Fruit fly (Drosophila melanogaster): Measurements from ENCODE around the gene CG4069.

The CG4069 gene

DNA sequence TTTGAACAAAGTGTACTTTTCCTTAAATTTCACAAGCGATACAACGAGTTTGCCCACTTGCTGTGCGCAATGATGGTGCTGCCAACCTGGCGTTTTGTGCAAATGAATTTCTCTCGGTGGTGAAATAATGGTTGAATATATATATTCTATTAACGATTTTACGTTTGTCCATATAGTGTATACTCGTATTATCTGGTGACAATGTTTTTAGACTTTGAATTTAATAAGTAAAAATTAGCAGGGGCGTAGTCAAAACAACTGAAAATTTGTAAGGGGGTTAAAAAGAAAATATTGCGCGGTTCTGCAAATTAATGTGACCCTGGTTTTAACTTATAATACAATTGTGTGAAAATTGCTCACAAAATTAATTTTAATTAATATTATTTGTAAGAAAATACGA, 13.2 kb downstream of the CG4069 start, which contains the start of the genes ver and Gcn5 (continued):
- TF ChIP-seq Poxn (GFP tag; IDR thresholded peaks at IDR 0.05) (peak; percentile 78; the same call in 1 of the 2 replicates), CG8089 (GFP tag; optimal IDR thresholded peaks at IDR 0.05) (peak; percentile 70), CG11456 (GFP tag; IDR thresholded peaks at IDR 0.05) (peak; percentile 93), Lim3 (GFP tag; IDR thresholded peaks at IDR 0.05) (peak; percentile 57; the same call in 1 of the 2 replicates), Lpt (GFP tag; optimal IDR thresholded peaks at IDR 0.05) (no peak), dimm (GFP tag; IDR thresholded peaks at IDR 0.05) (peak; percentile 79), Oaz (GFP tag; IDR thresholded peaks at IDR 0.05) (peak; percentile 78), hb (GFP tag; IDR thresholded peaks at IDR 0.05; ENCODE audit: partially characterized antibody) (no peak), fd64A (GFP tag; optimal IDR thresholded peaks at IDR 0.05) (peak; percentile 25), Hr39 (optimal IDR thresholded peaks at IDR 0.05) (no peak), pan (optimal IDR thresholded peaks at IDR 0.05) (no peak), pan (GFP tag; optimal IDR thresholded peaks at IDR 0.05 in 1 of 2, IDR thresholded peaks at IDR 0.05 in 1 of 2) (peak in 1 of 2 experiments; percentile 95), Awh (GFP tag; IDR thresholded peaks at IDR 0.05) (peak; percentile 93), crp (GFP tag; optimal IDR thresholded peaks at IDR 0.05) (peak in 1 of 2 experiments; percentile 65), Sry-β (GFP tag; optimal IDR thresholded peaks at IDR 0.05) (peak; percentile 36), dati (GFP tag; IDR thresholded peaks at IDR 0.05) (peak; percentile 79), CG7839 (tag; optimal IDR thresholded peaks at IDR 0.05) (peak; percentile 93), sd (tag; optimal IDR thresholded peaks at IDR 0.05) (no peak), CG10366 (GFP tag; IDR thresholded peaks at IDR 0.05) (peak; percentile 95), stwl (tag; optimal IDR thresholded peaks at IDR 0.05) (peak; percentile 93), her (GFP tag; optimal IDR thresholded peaks at IDR 0.05) (peak; percentile 1), ab (GFP tag; optimal IDR thresholded peaks at IDR 0.05) (peak; percentile 44), ssp (GFP tag; IDR thresholded peaks at IDR 0.05) (peak; percentile 86), CG8765 (GFP tag; IDR thresholded peaks at IDR 0.05) (peak; percentile 86), ftz-f1 (GFP tag; optimal IDR thresholded peaks at IDR 0.05) (peak; percentile 32), toy (GFP tag; IDR thresholded peaks at IDR 0.05) (peak; percentile 69; the same call in 1 of the 2 replicates), CHES-1-like (GFP tag; optimal IDR thresholded peaks at IDR 0.05) (peak; percentile 64), tap (tag; optimal IDR thresholded peaks at IDR 0.05) (peak; percentile 88), Dbx (GFP tag; IDR thresholded peaks at IDR 0.05) (peak; percentile 94), ewg (GFP tag; optimal IDR thresholded peaks at IDR 0.05) (peak; percentile 90), CG16863 (GFP tag; optimal IDR thresholded peaks at IDR 0.05) (peak; percentile 79), ac (GFP tag; optimal IDR thresholded peaks at IDR 0.05) (peak; percentile 20), luna (GFP tag; optimal IDR thresholded peaks at IDR 0.05) (peak; percentile 82), Six4 (GFP tag; optimal IDR thresholded peaks at IDR 0.05) (peak; percentile 81), HLH54F (GFP tag; optimal IDR thresholded peaks at IDR 0.05) (peak; percentile 89), CG7372 (GFP tag; IDR thresholded peaks at IDR 0.05) (peak; percentile 94), CG1602 (GFP tag; optimal IDR thresholded peaks at IDR 0.05) (peak; percentile 92), CG31365 (tag; optimal IDR thresholded peaks at IDR 0.05) (peak; percentile 65), salm (tag; optimal IDR thresholded peaks at IDR 0.05) (peak; percentile 74), wek (GFP tag; optimal IDR thresholded peaks at IDR 0.05) (peak; percentile 52), insv (GFP tag; optimal IDR thresholded peaks at IDR 0.05) (peak in 1 of 2 experiments; percentile 54), sqz (GFP tag; optimal IDR thresholded peaks at IDR 0.05) (peak; percentile 86), CG14441 (GFP tag; IDR thresholded peaks at IDR 0.05) (peak; percentile 94), hkb (optimal IDR thresholded peaks at IDR 0.05) (no peak), hkb (GFP tag; IDR thresholded peaks at IDR 0.05) (peak; percentile 96), lmd (GFP tag; IDR thresholded peaks at IDR 0.05) (peak; percentile 95), CG11696 (GFP tag; IDR thresholded peaks at IDR 0.05) (peak; percentile 85), CG12391 (tag; optimal IDR thresholded peaks at IDR 0.05) (peak; percentile 95), Myb (GFP tag; optimal IDR thresholded peaks at IDR 0.05) (peak; percentile 56), Meics (GFP tag; optimal IDR thresholded peaks at IDR 0.05) (peak; percentile 93), Blimp-1 (GFP tag; optimal IDR thresholded peaks at IDR 0.05) (peak; percentile 89), prd (optimal IDR thresholded peaks at IDR 0.05) (no peak), prd (GFP tag; IDR thresholded peaks at IDR 0.05) (peak; percentile 97)
